Worm (Caenorhabditis elegans): ENCODE data around the gene F35H10.5.

DNA sequence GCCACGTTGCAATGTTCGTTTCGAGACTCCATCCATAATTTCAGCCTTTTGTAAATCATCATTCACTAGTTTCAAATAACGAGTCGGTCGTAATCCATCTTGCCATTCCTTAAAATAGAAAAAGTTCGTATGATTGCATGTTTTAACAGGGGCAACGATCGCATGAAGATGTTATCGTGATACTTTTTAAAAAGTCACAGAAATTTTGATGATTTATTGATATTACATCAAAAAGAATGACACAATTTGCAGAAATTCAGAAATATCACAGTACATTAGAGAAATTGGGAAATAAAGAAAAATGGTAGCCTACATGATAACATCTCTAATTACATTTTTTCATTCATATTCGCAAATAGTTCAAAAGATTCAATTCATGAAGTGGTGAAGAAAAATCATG lies 27.2 kb upstream of the F35H10.5 start:
- TF ChIP-seq jun-1 (tag; optimal IDR thresholded peaks at IDR 0.05) = no peak
- TF ChIP-seq ceh-88 (GFP tag; IDR thresholded peaks at IDR 0.05) = no peak
- TF ChIP-seq elt-2 (tag; optimal IDR thresholded peaks at IDR 0.05) = no peak
- no peak for TF ChIP-seq lin-35 (GFP tag; optimal IDR thresholded peaks at IDR 0.05)
- no peak for TF ChIP-seq tbx-2 (tag; optimal IDR thresholded peaks at IDR 0.05)
- no peak for TF ChIP-seq sup-37 (GFP tag; optimal IDR thresholded peaks at IDR 0.05)
- no peak for TF ChIP-seq lin-15B (tag; optimal IDR thresholded peaks at IDR 0.05)
- no peak for TF ChIP-seq mdl-1 (tag; optimal IDR thresholded peaks at IDR 0.05)
- TF ChIP-seq unc-86 (tag; optimal IDR thresholded peaks at IDR 0.05) = no peak
- TF ChIP-seq skn-1 (tag; optimal IDR thresholded peaks at IDR 0.05) = no peak
- TF ChIP-seq dpl-1 (GFP tag; optimal IDR thresholded peaks at IDR 0.05) = no peak

Data from whole organism, L1 larva.